Worm (Caenorhabditis elegans) whole organism, L2 larva: Measurements from ENCODE around the gene hmg-4.
A peak's percentile ranks its signal among the peaks of the same experiment; 100 is the strongest.

Experiments
- C34F6.9 ChIP-seq: fragments of 150-350 bp; optimal IDR thresholded peaks from 2 replicates; lab custom pipeline; 2014; ENCODE audit warnings: missing biosample characterization, missing genetic modification characterization
- F13H6.1 ChIP-seq: sonication (generic microtip); optimal IDR thresholded peaks from 2 replicates; lab custom pipeline; 2016; ENCODE audit warnings: missing genetic modification characterization, missing compliant biosample characterization
- R02D3.7 ChIP-seq: fragments of 150-350 bp; optimal IDR thresholded peaks from 2 replicates; lab custom pipeline; 2014; ENCODE audit warnings: missing biosample characterization, missing genetic modification characterization
- ZK546.5 ChIP-seq: sonication (generic microtip); optimal IDR thresholded peaks from 2 replicates; lab custom pipeline; 2017; ENCODE audit warnings: missing biosample characterization, missing genetic modification characterization
- alr-1 ChIP-seq: fragments of 150-350 bp; optimal IDR thresholded peaks from 2 replicates; lab custom pipeline; 2014; ENCODE audit warnings: missing biosample characterization, missing genetic modification characterization
- ama-1 ChIP-seq: fragments of 150-350 bp; optimal IDR thresholded peaks from 2 replicates; lab custom pipeline; 2018; ENCODE audit warnings: inconsistent platforms
- blmp-1 ChIP-seq: sonication (generic microtip); optimal IDR thresholded peaks from 2 replicates; lab custom pipeline; 2017; ENCODE audit warnings: missing genetic modification characterization, mild to moderate bottlenecking, missing compliant biosample characterization, antibody characterized with exemption, moderate library complexity; ENCODE audit not compliant: insufficient read depth
- ceh-82 ChIP-seq: fragments of 150-350 bp; optimal IDR thresholded peaks from 2 replicates; lab custom pipeline; 2014; ENCODE audit warnings: missing biosample characterization, missing genetic modification characterization
- crh-2 ChIP-seq: sonication (generic microtip); optimal IDR thresholded peaks from 2 replicates; lab custom pipeline; 2017; ENCODE audit warnings: missing biosample characterization, missing genetic modification characterization
- egl-27 ChIP-seq: sonication (generic microtip); optimal IDR thresholded peaks from 3 replicates; lab custom pipeline; 2017; ENCODE audit warnings: missing biosample characterization, missing genetic modification reagents, missing genetic modification characterization
- elt-3 ChIP-seq: sonication (generic microtip); optimal IDR thresholded peaks from 2 replicates; lab custom pipeline; 2017; ENCODE audit warnings: missing biosample characterization, missing genetic modification characterization
- fos-1 ChIP-seq: fragments of 150-350 bp; optimal IDR thresholded peaks from 2 replicates; lab custom pipeline; 2014; ENCODE audit warnings: missing biosample characterization, missing genetic modification characterization
- gmeb-1 ChIP-seq: fragments of 150-350 bp; optimal IDR thresholded peaks from 2 replicates; lab custom pipeline; 2014; ENCODE audit warnings: missing biosample characterization, missing genetic modification characterization
- lin-13 ChIP-seq: fragments of 150-350 bp; optimal IDR thresholded peaks from 2 replicates; lab custom pipeline; 2014; ENCODE audit warnings: missing biosample characterization, missing genetic modification reagents, missing genetic modification characterization
- lin-39 ChIP-seq: fragments of 150-350 bp; optimal IDR thresholded peaks from 2 replicates; lab custom pipeline; 2014; ENCODE audit warnings: missing biosample characterization, missing genetic modification reagents, missing genetic modification characterization
- lsy-2 ChIP-seq, 2 experiments: fragments of 150-350 bp in 1 of 2; sonication (generic microtip) in 1 of 2; optimal IDR thresholded peaks; 2 replicates each; lab custom pipeline; 2014 to 2017; ENCODE audit warnings: missing biosample characterization in 2 of 2, missing genetic modification characterization in 2 of 2
- mab-5 ChIP-seq: fragments of 150-350 bp; optimal IDR thresholded peaks from 2 replicates; lab custom pipeline; 2014; ENCODE audit warnings: missing biosample characterization, missing genetic modification characterization
- mdl-1 ChIP-seq, 2 experiments: fragments of 150-350 bp in 1 of 2; sonication (generic microtip) in 1 of 2; optimal IDR thresholded peaks; 2 replicates each; lab custom pipeline; 2017; ENCODE audit warnings: missing biosample characterization in 2 of 2, missing genetic modification characterization in 2 of 2
- nhr-11 ChIP-seq: fragments of 150-350 bp; optimal IDR thresholded peaks from 2 replicates; lab custom pipeline; 2014; ENCODE audit warnings: missing biosample characterization, missing genetic modification characterization
- nhr-12 ChIP-seq: fragments of 150-350 bp; optimal IDR thresholded peaks from 2 replicates; lab custom pipeline; 2014; ENCODE audit warnings: missing biosample characterization, missing genetic modification characterization
- nhr-129 ChIP-seq: fragments of 150-350 bp; optimal IDR thresholded peaks from 2 replicates; lab custom pipeline; 2014; ENCODE audit warnings: missing biosample characterization, missing genetic modification characterization
- nhr-21 ChIP-seq: fragments of 150-350 bp; optimal IDR thresholded peaks from 2 replicates; lab custom pipeline; 2014; ENCODE audit warnings: missing biosample characterization, missing genetic modification characterization
- nhr-23 ChIP-seq: fragments of 150-350 bp; optimal IDR thresholded peaks from 2 replicates; lab custom pipeline; 2014; ENCODE audit warnings: missing biosample characterization, missing genetic modification reagents, missing genetic modification characterization
- nhr-237 ChIP-seq: fragments of 150-350 bp; optimal IDR thresholded peaks from 2 replicates; lab custom pipeline; 2014; ENCODE audit warnings: missing biosample characterization, missing genetic modification characterization
- nhr-77 ChIP-seq: fragments of 150-350 bp; optimal IDR thresholded peaks from 2 replicates; lab custom pipeline; 2014; ENCODE audit warnings: missing biosample characterization, missing genetic modification characterization
- sem-4 ChIP-seq: fragments of 150-350 bp; optimal IDR thresholded peaks from 2 replicates; lab custom pipeline; 2014; ENCODE audit warnings: missing biosample characterization, missing genetic modification reagents, missing genetic modification characterization
- skn-1 ChIP-seq: sonication (generic microtip); optimal IDR thresholded peaks from 2 replicates; lab custom pipeline; 2017; ENCODE audit warnings: missing biosample characterization, missing genetic modification characterization
- sma-3 ChIP-seq: sonication (generic microtip); optimal IDR thresholded peaks from 2 replicates; lab custom pipeline; 2016; ENCODE audit warnings: missing genetic modification reagents, missing genetic modification characterization, missing compliant biosample characterization
- sma-9 ChIP-seq, 2 experiments: fragments of 150-350 bp in 1 of 2; sonication (generic microtip) in 1 of 2; optimal IDR thresholded peaks; 2 replicates each; lab custom pipeline; 2014 to 2016; ENCODE audit warnings: missing genetic modification characterization in 2 of 2, mild to moderate bottlenecking in 1 of 2, missing biosample characterization in 1 of 2, missing compliant biosample characterization in 1 of 2, missing genetic modification reagents in 1 of 2, moderate library complexity in 1 of 2
- snpc-4 ChIP-seq: fragments of 150-350 bp; optimal IDR thresholded peaks from 2 replicates; lab custom pipeline; 2014; ENCODE audit warnings: missing biosample characterization, missing genetic modification characterization
- unc-55 ChIP-seq: fragments of 150-350 bp; sonication (generic microtip); optimal IDR thresholded peaks from 3 replicates; lab custom pipeline; 2014; ENCODE audit warnings: missing biosample characterization, missing genetic modification reagents, missing genetic modification characterization
- unc-62 ChIP-seq: fragments of 150-350 bp; optimal IDR thresholded peaks from 2 replicates; lab custom pipeline; 2014; ENCODE audit warnings: missing biosample characterization, missing genetic modification reagents, missing genetic modification characterization
- ztf-1 ChIP-seq: fragments of 200-800 bp; sonication (Bioruptor generic); conservative IDR thresholded peaks from 2 replicates; pipeline ENCODE4 v1.3.6; 2022; ENCODE audit warnings: missing genetic modification characterization, missing compliant biosample characterization
- ztf-11 ChIP-seq: sonication (generic microtip); optimal IDR thresholded peaks from 2 replicates; lab custom pipeline; 2017; ENCODE audit warnings: missing biosample characterization, missing genetic modification characterization
- ztf-4 ChIP-seq: fragments of 150-350 bp; optimal IDR thresholded peaks from 2 replicates; lab custom pipeline; 2014; ENCODE audit warnings: missing biosample characterization, missing genetic modification characterization

The hmg-4 gene

ce11 chrIII:7375434-7375833, 6.0 kb downstream of the hmg-4 start:
- TF ChIP-seq alr-1 (tag; lab: Kevin White, UChicago) (no peak), nhr-21 (peak; percentile 30), nhr-237 (tag; lab: Kevin White, UChicago) (no peak), ceh-82 (tag; lab: Kevin White, UChicago) (no peak), nhr-129 (peak; percentile 39), sma-3 (GFP tag; lab: Kevin White, UChicago) (peak; percentile 52), R02D3.7 (no peak), unc-55 (GFP tag; lab: Kevin White, UChicago) (no peak), lin-39 (no peak), F13H6.1 (tag; lab: Kevin White, UChicago) (no peak), skn-1 (tag; lab: Kevin White, UChicago) (no peak), fos-1 (tag; lab: Kevin White, UChicago) (peak; percentile 88), ztf-11 (tag; lab: Kevin White, UChicago) (no peak), blmp-1 (tag; lab: Kevin White, UChicago) (no peak), mdl-1 (tag; optimal IDR thresholded peaks at IDR 0.05; lab: Kevin White, UChicago) (no peak), C34F6.9 (tag; lab: Kevin White, UChicago) (no peak), mab-5 (tag; lab: Kevin White, UChicago) (no peak), nhr-77 (tag; lab: Kevin White, UChicago) (no peak), ama-1 (lab: Kevin White, UChicago) (peak; percentile 7), ztf-1 (GFP tag; lab: Robert Waterston, UW) (no peak), sma-9 (GFP tag; optimal IDR thresholded peaks at IDR 0.05; lab: Kevin White, UChicago) (peak; percentile 9), sma-9 (tag; optimal IDR thresholded peaks at IDR 0.05; lab: Kevin White, UChicago) (no peak), lin-13 (GFP tag; lab: Kevin White, UChicago) (no peak), elt-3 (no peak), nhr-12 (no peak), crh-2 (tag; lab: Kevin White, UChicago) (peak; percentile 24), unc-62 (GFP tag; lab: Kevin White, UChicago) (no peak), ztf-4 (tag; lab: Kevin White, UChicago) (no peak), nhr-11 (no peak)
- TF ChIP-seq, all 48 proteins: peak for 7

DNA sequence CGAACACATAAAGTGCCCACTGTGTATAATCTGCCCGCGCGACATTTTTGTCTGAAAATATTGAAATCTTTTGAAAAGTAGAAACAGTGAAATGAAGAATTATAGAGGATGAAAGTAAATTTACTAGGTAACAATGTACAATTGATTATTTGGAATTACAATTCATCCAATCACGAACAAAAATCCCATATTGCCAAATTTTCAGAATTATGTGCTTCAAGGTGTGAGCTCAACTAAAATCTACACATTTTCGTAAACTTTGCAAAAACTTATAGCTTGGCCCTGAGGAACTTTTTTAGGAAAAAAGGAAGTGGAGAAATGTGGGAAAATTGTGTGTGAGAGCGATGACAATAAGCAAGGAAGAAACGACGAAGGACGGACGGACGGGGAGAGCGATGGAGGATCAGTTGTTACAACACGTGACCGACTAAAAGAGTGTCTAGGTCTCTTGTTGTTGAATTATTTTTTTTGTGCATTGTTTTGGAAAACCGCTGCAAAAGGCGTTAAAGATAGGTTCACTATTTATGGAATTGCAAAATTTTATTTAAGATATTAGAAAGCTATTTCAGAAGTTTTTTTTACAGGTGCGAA, 6.6 kb downstream of the hmg-4 start, which contains the start of gene mml-1:
TSS of gene mml-1 (minus strand) at position 51 of the 591 bp plus-strand sequence.
- TF ChIP-seq lsy-2 (tag; optimal IDR thresholded peaks at IDR 0.05; lab: Kevin White, UChicago) (peak in 1 of 2 experiments; percentile 31), skn-1 (tag; lab: Kevin White, UChicago) (no peak), ama-1 (lab: Kevin White, UChicago) (peak; percentile 85), nhr-129 (peak; percentile 51), crh-2 (tag; lab: Kevin White, UChicago) (peak; percentile 23), lin-13 (GFP tag; lab: Kevin White, UChicago) (peak; percentile 2), egl-27 (no peak), C34F6.9 (tag; lab: Kevin White, UChicago) (peak; percentile 57)

- TF ChIP-seq ZK546.5 (tag; lab: Kevin White, UChicago) (no peak), ama-1 (lab: Kevin White, UChicago) (peak; percentile 32), sma-3 (GFP tag; lab: Kevin White, UChicago) (no peak)
Measured at ce11 chrIII:7373802-7374435, 7.5 kb downstream of the hmg-4 start.

ce11 chrIII:7370569-7370968, 10.8 kb downstream of the hmg-4 start:
- TF ChIP-seq F13H6.1 (tag; lab: Kevin White, UChicago) (no peak), snpc-4 (tag; lab: Kevin White, UChicago) (no peak), nhr-23 (tag; lab: Kevin White, UChicago) (no peak), nhr-21 (no peak), gmeb-1 (tag; lab: Kevin White, UChicago) (no peak), sem-4 (tag; lab: Kevin White, UChicago) (no peak), lin-13 (GFP tag; lab: Kevin White, UChicago) (no peak), nhr-129 (no peak)
